Fruit fly (Drosophila melanogaster) whole organism, pupa: Measurements from ENCODE around the gene Cyp313a1.
A peak's percentile ranks its signal among the peaks of the same experiment; 100 is the strongest.

ENCODE experiments used
- CG10348 ChIP-seq: fragments of 200-800 bp; sonication (Bioruptor generic); IDR thresholded peaks from 2 replicates; pipeline ENCODE4 v1.3.6; 2022; ENCODE audit warnings: missing biosample characterization, missing genetic modification characterization
- CG12605 ChIP-seq: fragments of 200-800 bp; sonication (Bioruptor generic); IDR thresholded peaks from 2 replicates; pipeline ENCODE4 v1.3.6; 2022; ENCODE audit warnings: missing biosample characterization, missing genetic modification characterization
- CG13204 ChIP-seq: fragments of 200-800 bp; sonication (Bioruptor generic); optimal IDR thresholded peaks from 2 replicates; lab custom pipeline; 2018; ENCODE audit warnings: missing biosample characterization, mild to moderate bottlenecking, missing genetic modification characterization, moderate library complexity
- CG14655 ChIP-seq: fragments of 200-800 bp; sonication (Bioruptor generic); optimal IDR thresholded peaks from 3 replicates; lab custom pipeline; 2017; ENCODE audit warnings: mild to moderate bottlenecking, missing biosample characterization, missing genetic modification reagents, missing genetic modification characterization
- CG15710 ChIP-seq: fragments of 200-800 bp; sonication (Bioruptor generic); optimal IDR thresholded peaks from 2 replicates; lab custom pipeline; 2018; ENCODE audit warnings: missing biosample characterization, mild to moderate bottlenecking, missing genetic modification characterization, moderate library complexity
- CG17806 ChIP-seq: fragments of 200-800 bp; sonication (Bioruptor generic); optimal IDR thresholded peaks from 2 replicates; lab custom pipeline; 2018; ENCODE audit warnings: missing biosample characterization, mild to moderate bottlenecking, missing genetic modification characterization, moderate library complexity
- CG32121 ChIP-seq: fragments of 200-800 bp; sonication (Bioruptor generic); IDR thresholded peaks from 2 replicates; pipeline ENCODE4 v1.3.6; 2022; ENCODE audit warnings: missing biosample characterization, missing genetic modification characterization
- CG34367 ChIP-seq: fragments of 200-800 bp; sonication (Bioruptor generic); optimal IDR thresholded peaks from 2 replicates; lab custom pipeline; 2018; ENCODE audit warnings: missing biosample characterization, mild to moderate bottlenecking, missing genetic modification characterization
- CG4496 ChIP-seq: fragments of 200-800 bp; sonication (Bioruptor generic); IDR thresholded peaks from 3 replicates; pipeline ENCODE4 v1.3.6; 2022; ENCODE audit warnings: missing biosample characterization, missing genetic modification characterization
- CG8159 ChIP-seq: fragments of 200-800 bp; sonication (Bioruptor generic); optimal IDR thresholded peaks from 3 replicates; lab custom pipeline; 2018; ENCODE audit warnings: missing biosample characterization, mild to moderate bottlenecking, missing genetic modification characterization, moderate library complexity
- CG8301 ChIP-seq: fragments of 200-800 bp; sonication (Bioruptor generic); optimal IDR thresholded peaks from 2 replicates; lab custom pipeline; 2018; ENCODE audit warnings: missing biosample characterization, mild to moderate bottlenecking, missing genetic modification characterization
- CG9948 ChIP-seq: fragments of 200-800 bp; sonication (Bioruptor generic); optimal IDR thresholded peaks from 2 replicates; lab custom pipeline; 2018; ENCODE audit warnings: missing biosample characterization, mild to moderate bottlenecking, missing genetic modification characterization, moderate library complexity
- D1 ChIP-seq: fragments of 200-800 bp; sonication (Bioruptor generic); optimal IDR thresholded peaks from 2 replicates; lab custom pipeline; 2018; ENCODE audit warnings: missing biosample characterization, mild to moderate bottlenecking, missing genetic modification characterization, moderate library complexity
- EcR ChIP-seq: fragments of 200-800 bp; sonication (Bioruptor generic); optimal IDR thresholded peaks from 3 replicates; lab custom pipeline; 2019; ENCODE audit warnings: missing biosample characterization, missing genetic modification characterization, mild to moderate bottlenecking, moderate library complexity, missing genetic modification reagents
- Ets98B ChIP-seq: fragments of 200-800 bp; sonication (Bioruptor generic); IDR thresholded peaks from 2 replicates; pipeline ENCODE4 v1.3.6; 2022; ENCODE audit warnings: missing biosample characterization, missing genetic modification characterization
- Pif1A ChIP-seq: fragments of 200-800 bp; sonication (Bioruptor generic); optimal IDR thresholded peaks from 3 replicates; lab custom pipeline; 2016; ENCODE audit warnings: missing biosample characterization, missing genetic modification characterization
- Pif1B ChIP-seq: fragments of 200-800 bp; sonication (Bioruptor generic); optimal IDR thresholded peaks from 3 replicates; lab custom pipeline; 2016; ENCODE audit warnings: missing biosample characterization, missing genetic modification characterization
- Snoo ChIP-seq: fragments of 200-800 bp; sonication (Bioruptor generic); optimal IDR thresholded peaks from 3 replicates; lab custom pipeline; 2017; ENCODE audit warnings: missing biosample characterization, mild to moderate bottlenecking, missing genetic modification characterization, inconsistent platforms
- fd96Ca ChIP-seq: fragments of 200-800 bp; sonication (Bioruptor generic); IDR thresholded peaks from 3 replicates; pipeline ENCODE4 v1.3.6; 2022; ENCODE audit warnings: missing biosample characterization, missing genetic modification characterization
- gl ChIP-seq: fragments of 200-800 bp; sonication (Bioruptor generic); optimal IDR thresholded peaks from 2 replicates; lab custom pipeline; 2018; ENCODE audit warnings: missing biosample characterization, mild to moderate bottlenecking, missing genetic modification characterization
- rn ChIP-seq: fragments of 200-800 bp; sonication (Bioruptor generic); IDR thresholded peaks from 2 replicates; pipeline ENCODE4 v1.3.6; 2022; ENCODE audit warnings: missing biosample characterization, missing genetic modification characterization

Cyp313a1 gene

DNA sequence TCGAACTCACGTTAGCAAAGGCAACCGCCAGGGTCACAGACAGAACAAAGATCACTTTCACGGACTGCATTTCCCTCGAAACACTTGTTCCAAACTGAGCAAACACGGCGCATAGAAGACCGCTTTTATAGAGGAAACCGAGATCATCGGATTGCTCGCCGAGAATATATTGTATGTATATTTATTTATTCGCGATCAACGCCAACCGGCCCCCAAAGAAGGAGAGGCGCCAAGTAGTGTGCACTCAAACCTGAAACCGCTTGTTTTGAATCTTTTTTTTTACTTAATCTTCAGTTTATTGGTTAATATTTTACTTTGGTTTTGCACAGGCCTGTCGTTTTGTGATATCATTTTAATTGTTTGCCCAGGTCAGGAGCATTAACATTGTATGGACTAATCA lies 46.5 kb downstream of the Cyp313a1 start, which contains the start of gene CG31313:
TSS of gene CG31313 (minus strand) at position 101 of the 400 bp plus-strand sequence.
- TF ChIP-seq D1 (tag; lab: Kevin White, UChicago) (no peak), CG17806 (tag; lab: Kevin White, UChicago) (no peak), Pif1A (GFP tag; lab: Kevin White, UChicago) (no peak), gl (tag; lab: Kevin White, UChicago) (no peak), CG9948 (tag; lab: Kevin White, UChicago) (no peak), EcR (GFP tag; lab: Kevin White, UChicago) (no peak), CG8159 (no peak), Pif1B (GFP tag; lab: Kevin White, UChicago) (no peak), CG32121 (GFP tag; lab: Robert Waterston, UW) (no peak), CG34367 (tag; lab: Kevin White, UChicago) (no peak), CG4496 (GFP tag; lab: Robert Waterston, UW) (no peak), fd96Ca (GFP tag; lab: Robert Waterston, UW) (no peak), rn (GFP tag; lab: Robert Waterston, UW) (no peak), Snoo (tag; lab: Kevin White, UChicago) (no peak)

DNA sequence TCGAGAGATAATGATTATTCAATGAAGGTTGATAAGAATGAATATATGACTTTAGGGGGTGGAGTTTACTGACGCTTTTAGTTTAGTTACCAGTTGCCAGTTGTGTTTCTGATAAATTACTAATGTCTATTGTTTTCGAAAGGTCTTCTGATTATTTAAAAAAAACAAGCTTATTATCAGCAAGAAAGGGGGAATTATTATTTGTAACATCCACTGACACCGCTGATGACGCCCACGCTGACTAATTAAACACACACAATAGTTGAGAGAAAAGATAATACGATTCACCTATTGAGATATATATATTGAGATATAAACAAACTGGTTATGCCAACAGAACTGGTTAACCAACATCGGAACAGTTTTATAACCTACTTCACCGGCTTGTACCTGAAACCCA lies 46.9 kb downstream of the Cyp313a1 start:
- TF ChIP-seq CG12605 (GFP tag; lab: Robert Waterston, UW) (no peak), CG32121 (GFP tag; lab: Robert Waterston, UW) (no peak), rn (GFP tag; lab: Robert Waterston, UW) (no peak), Pif1A (GFP tag; lab: Kevin White, UChicago) (no peak), CG13204 (no peak), CG4496 (GFP tag; lab: Robert Waterston, UW) (no peak), CG14655 (GFP tag; lab: Kevin White, UChicago) (no peak)

DNA sequence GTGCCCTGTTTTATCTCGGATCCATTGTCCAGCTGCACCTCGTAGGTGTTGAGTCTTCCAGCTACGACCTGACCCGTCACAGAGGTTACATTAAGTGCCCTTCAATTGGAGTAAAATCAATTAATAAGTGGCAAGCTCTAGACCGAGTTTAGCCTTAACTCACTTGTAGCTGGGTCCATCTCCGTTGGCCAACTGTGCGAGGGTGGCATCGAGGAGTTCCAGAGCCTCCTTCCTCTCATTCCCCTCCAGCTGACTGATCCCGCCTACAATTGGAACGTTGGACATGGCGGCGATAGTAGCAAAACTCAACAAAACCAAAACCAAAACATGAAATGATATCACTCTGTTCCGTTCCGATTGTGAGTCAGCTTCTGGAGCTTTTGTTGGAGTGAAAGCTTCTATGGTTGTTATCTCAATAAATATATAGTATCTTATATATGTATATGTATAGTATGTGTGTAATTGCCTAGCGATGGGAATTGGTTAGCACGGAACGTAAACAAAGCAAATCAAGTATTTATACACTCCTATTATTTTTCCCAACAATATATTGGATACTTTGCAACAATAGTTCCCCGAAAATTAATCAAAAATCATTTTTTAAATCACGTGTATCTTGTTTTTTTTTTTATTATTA lies 47.8 kb downstream of the Cyp313a1 start, which contains the start of gene CG8066:
TSS of gene CG8066 (minus strand) at position 347 of the 637 bp plus-strand sequence.
- peak; percentile 17; the same call in 1 of the 3 replicates for TF ChIP-seq CG4496 (GFP tag; lab: Robert Waterston, UW)
- no peak for TF ChIP-seq CG17806 (tag; lab: Kevin White, UChicago)
- TF ChIP-seq Ets98B (GFP tag; lab: Robert Waterston, UW) = peak; percentile 54; the same call in 1 of the 2 replicates
- TF ChIP-seq Pif1A (GFP tag; lab: Kevin White, UChicago) = peak; percentile 13
- TF ChIP-seq D1 (tag; lab: Kevin White, UChicago) = no peak
- TF ChIP-seq fd96Ca (GFP tag; lab: Robert Waterston, UW) = no peak
- no peak for TF ChIP-seq gl (tag; lab: Kevin White, UChicago)
- TF ChIP-seq CG15710 = no peak
- TF ChIP-seq CG14655 (GFP tag; lab: Kevin White, UChicago) = peak; percentile 21
- no peak for TF ChIP-seq Snoo (tag; lab: Kevin White, UChicago)
- TF ChIP-seq CG8301 (tag; lab: Kevin White, UChicago) = peak; percentile 21
- no peak for TF ChIP-seq CG13204
- no peak for TF ChIP-seq CG12605 (GFP tag; lab: Robert Waterston, UW)
- no peak for TF ChIP-seq EcR (GFP tag; lab: Kevin White, UChicago)
- no peak for TF ChIP-seq Pif1B (GFP tag; lab: Kevin White, UChicago)
- TF ChIP-seq CG9948 (tag; lab: Kevin White, UChicago) = no peak
- TF ChIP-seq CG34367 (tag; lab: Kevin White, UChicago) = no peak
- TF ChIP-seq CG32121 (GFP tag; lab: Robert Waterston, UW) = no peak
- no peak for TF ChIP-seq CG8159
- TF ChIP-seq CG10348 (GFP tag; lab: Robert Waterston, UW) = no peak

DNA sequence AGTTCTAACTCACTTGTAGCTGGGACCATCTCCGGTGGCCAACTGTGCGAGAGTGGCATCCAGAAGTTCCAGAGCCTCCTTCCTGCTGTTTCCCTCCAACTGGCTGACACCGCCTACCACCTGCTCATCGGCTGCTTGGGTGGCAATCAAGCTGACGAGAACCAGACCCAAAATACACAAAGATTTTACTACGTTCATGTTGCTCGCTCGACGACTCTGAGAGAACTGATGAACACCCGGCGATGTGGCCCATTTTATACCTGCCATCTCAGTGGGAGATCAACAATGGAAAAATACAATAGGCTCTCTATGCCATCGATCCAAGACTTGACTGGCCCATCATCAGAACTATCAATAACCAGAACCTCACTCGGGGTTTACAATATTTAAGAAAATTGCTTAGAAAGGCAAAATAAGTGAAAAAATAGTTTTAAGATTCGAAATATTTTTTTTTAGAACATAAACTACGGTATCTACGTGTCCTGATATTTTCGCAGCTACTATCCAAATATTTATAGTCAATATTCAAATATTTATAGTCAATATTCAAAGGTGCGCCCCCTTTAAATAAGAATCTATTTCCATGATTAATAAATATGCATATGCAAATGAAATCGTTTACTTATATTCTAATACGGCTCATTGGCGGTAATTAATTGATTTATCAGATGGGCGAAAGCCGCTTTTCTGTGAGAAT lies 48.7 kb downstream of the Cyp313a1 start, which contains the start of gene Cys:
TSS of gene Cys (minus strand) at position 234 of the 697 bp plus-strand sequence.
- peak; percentile 11 for TF ChIP-seq EcR (GFP tag; lab: Kevin White, UChicago)
- TF ChIP-seq CG32121 (GFP tag; lab: Robert Waterston, UW) = no peak
- no peak for TF ChIP-seq fd96Ca (GFP tag; lab: Robert Waterston, UW)
- TF ChIP-seq Ets98B (GFP tag; lab: Robert Waterston, UW) = peak; percentile 23; the same call in 1 of the 2 replicates
